Fruit fly (Drosophila melanogaster): ENCODE data around the gene CG6041.

Gene CG6041

dm6 chrX:5926718-5927117, 21.2 kb upstream of the CG6041 start (continued):
- no peak for TF ChIP-seq CG11294 (GFP tag; IDR thresholded peaks at IDR 0.05)
- peak; percentile 64 for TF ChIP-seq dac (GFP tag; optimal IDR thresholded peaks at IDR 0.05)
- TF ChIP-seq Smox (GFP tag; optimal IDR thresholded peaks at IDR 0.05): peak; percentile 52
- peak; percentile 54 for TF ChIP-seq CG34406 (GFP tag; optimal IDR thresholded peaks at IDR 0.05)
- TF ChIP-seq Ets21C (GFP tag; optimal IDR thresholded peaks at IDR 0.05): peak; percentile 34
- TF ChIP-seq Met (GFP tag; optimal IDR thresholded peaks at IDR 0.05): peak; percentile 67
- peak; percentile 3 for TF ChIP-seq CG6808 (GFP tag; optimal IDR thresholded peaks at IDR 0.05)
- peak; percentile 81 for TF ChIP-seq CG15336 (GFP tag; IDR thresholded peaks at IDR 0.05)
- peak; percentile 53 for TF ChIP-seq fd59A (GFP tag; optimal IDR thresholded peaks at IDR 0.05)
- peak; percentile 54 for TF ChIP-seq Hr4 (GFP tag; optimal IDR thresholded peaks at IDR 0.05)
- TF ChIP-seq lz (GFP tag; optimal IDR thresholded peaks at IDR 0.05): peak; percentile 46
- peak; percentile 68 for TF ChIP-seq Ets96B (tag; optimal IDR thresholded peaks at IDR 0.05)
- TF ChIP-seq esn (GFP tag; optimal IDR thresholded peaks at IDR 0.05): peak; percentile 63
- peak; percentile 80 for TF ChIP-seq CG6163 (GFP tag; IDR thresholded peaks at IDR 0.05)
- TF ChIP-seq CG6792 (GFP tag; optimal IDR thresholded peaks at IDR 0.05): peak; percentile 74
- TF ChIP-seq CG8632 (GFP tag; optimal IDR thresholded peaks at IDR 0.05): peak; percentile 50

- TF ChIP-seq CG8632 (GFP tag; optimal IDR thresholded peaks at IDR 0.05) (peak; percentile 71), Blimp-1 (GFP tag; optimal IDR thresholded peaks at IDR 0.05) (no peak), CG32006 (GFP tag; optimal IDR thresholded peaks at IDR 0.05) (peak; percentile 83), achi (GFP tag; optimal IDR thresholded peaks at IDR 0.05) (peak; percentile 78), salr (GFP tag; optimal IDR thresholded peaks at IDR 0.05) (peak; percentile 56 to 80), Eip93F (GFP tag; optimal IDR thresholded peaks at IDR 0.05) (no peak), Gug (GFP tag; IDR thresholded peaks at IDR 0.05) (peak; percentile 71), CG11294 (GFP tag; IDR thresholded peaks at IDR 0.05) (peak; percentile 53; the same call in 1 of the 2 replicates), CG6792 (GFP tag; optimal IDR thresholded peaks at IDR 0.05) (peak; percentile 71), CG34406 (GFP tag; optimal IDR thresholded peaks at IDR 0.05) (peak; percentile 54), Sox14 (GFP tag; optimal IDR thresholded peaks at IDR 0.05) (peak; percentile 90), CG7368 (GFP tag; optimal IDR thresholded peaks at IDR 0.05) (peak; percentile 68), CG8119 (GFP tag; IDR thresholded peaks at IDR 0.05) (peak; percentile 88), pdm3 (GFP tag; optimal IDR thresholded peaks at IDR 0.05) (peak; percentile 87), CG1621 (tag; optimal IDR thresholded peaks at IDR 0.05) (peak; percentile 69), fd59A (GFP tag; optimal IDR thresholded peaks at IDR 0.05) (peak; percentile 65), CG4318 (GFP tag; optimal IDR thresholded peaks at IDR 0.05) (peak; percentile 54), CG11902 (GFP tag; optimal IDR thresholded peaks at IDR 0.05) (peak; percentile 59), CG6163 (GFP tag; IDR thresholded peaks at IDR 0.05) (peak; percentile 90), Sox102F (GFP tag; optimal IDR thresholded peaks at IDR 0.05) (peak; percentile 60), CG9139 (GFP tag; optimal IDR thresholded peaks at IDR 0.05) (peak; percentile 22), Lpt (GFP tag; optimal IDR thresholded peaks at IDR 0.05) (peak; percentile 82), dac (GFP tag; optimal IDR thresholded peaks at IDR 0.05) (peak; percentile 64), net (GFP tag; optimal IDR thresholded peaks at IDR 0.05) (peak; percentile 74), Hr4 (GFP tag; optimal IDR thresholded peaks at IDR 0.05) (peak; percentile 78), eg (GFP tag; IDR thresholded peaks at IDR 0.05) (peak; percentile 85), Met (GFP tag; optimal IDR thresholded peaks at IDR 0.05) (peak; percentile 67), CG3032 (tag; optimal IDR thresholded peaks at IDR 0.05) (peak; percentile 75), Hr38 (GFP tag; optimal IDR thresholded peaks at IDR 0.05) (no peak), CG31627 (GFP tag; optimal IDR thresholded peaks at IDR 0.05) (peak; percentile 69), Eip75B (GFP tag; optimal IDR thresholded peaks at IDR 0.05) (peak; percentile 84), CG6276 (GFP tag; optimal IDR thresholded peaks at IDR 0.05) (peak; percentile 64), CG6854 (GFP tag; optimal IDR thresholded peaks at IDR 0.05) (no peak), lz (GFP tag; optimal IDR thresholded peaks at IDR 0.05) (peak; percentile 75), CG8319 (GFP tag; optimal IDR thresholded peaks at IDR 0.05) (peak; percentile 48), fkh (GFP tag; optimal IDR thresholded peaks at IDR 0.05) (no peak), esn (GFP tag; optimal IDR thresholded peaks at IDR 0.05) (peak; percentile 68), CG6808 (GFP tag; optimal IDR thresholded peaks at IDR 0.05) (peak; percentile 68), topi (GFP tag; optimal IDR thresholded peaks at IDR 0.05) (peak; percentile 76), Hr39 (GFP tag; optimal IDR thresholded peaks at IDR 0.05) (peak; percentile 79), CG11762 (GFP tag; optimal IDR thresholded peaks at IDR 0.05; ENCODE audit: insufficient read depth) (peak; percentile 82), Ets21C (GFP tag; optimal IDR thresholded peaks at IDR 0.05) (peak; percentile 40), CG16779 (tag; optimal IDR thresholded peaks at IDR 0.05) (peak; percentile 31), acj6 (GFP tag; optimal IDR thresholded peaks at IDR 0.05) (peak; percentile 74)
Measured at dm6 chrX:5932345-5932995, 15.5 kb upstream of the CG6041 start.

Data from whole organism, prepupa.